Fruit fly (Drosophila melanogaster): Measurements from ENCODE around the gene CG6179.

DNA sequence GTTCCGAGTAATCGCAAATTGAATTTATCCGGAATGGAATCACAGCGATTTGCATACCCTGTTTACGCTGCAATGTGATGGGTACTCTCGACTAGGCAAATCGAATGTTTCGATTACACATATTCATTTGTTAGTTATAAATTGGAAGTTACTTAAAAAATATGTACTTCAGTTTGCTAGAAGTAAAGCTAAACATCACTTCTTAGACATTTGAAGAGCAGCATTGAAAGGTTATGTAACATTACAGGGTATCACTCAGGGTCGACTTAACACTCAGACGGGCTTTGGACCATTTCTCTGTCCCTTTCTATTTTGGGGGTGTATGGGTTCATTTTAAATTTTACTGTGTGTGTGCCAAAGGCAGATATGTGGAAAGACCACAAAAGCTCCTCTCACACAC, 38.9 kb upstream of the CG6179 start:
- TF ChIP-seq CG8632 (GFP tag; optimal IDR thresholded peaks at IDR 0.05): no peak
- TF ChIP-seq Sox14 (GFP tag; optimal IDR thresholded peaks at IDR 0.05): no peak
- no peak for TF ChIP-seq Sox102F (GFP tag; optimal IDR thresholded peaks at IDR 0.05)
- no peak for TF ChIP-seq CG15336 (GFP tag; IDR thresholded peaks at IDR 0.05)
- no peak for TF ChIP-seq CG1621 (tag; optimal IDR thresholded peaks at IDR 0.05)
- TF ChIP-seq Ets96B (tag; optimal IDR thresholded peaks at IDR 0.05): no peak
- no peak for TF ChIP-seq salr (GFP tag; optimal IDR thresholded peaks at IDR 0.05)
- TF ChIP-seq CG34406 (GFP tag; optimal IDR thresholded peaks at IDR 0.05): no peak
- no peak for TF ChIP-seq OdsH (GFP tag; optimal IDR thresholded peaks at IDR 0.05)
